Fruit fly (Drosophila melanogaster): ENCODE results near the gene CG7523.

The CG7523 gene

dm6 chr3R:17619726-17620282 is 50.9 kb downstream of the CG7523 start (continued):
- TF ChIP-seq fd96Cb (tag; optimal IDR thresholded peaks at IDR 0.05): no peak
- no peak for TF ChIP-seq fd64A (GFP tag; optimal IDR thresholded peaks at IDR 0.05)
- TF ChIP-seq ems (GFP tag; optimal IDR thresholded peaks at IDR 0.05): no peak
- no peak for TF ChIP-seq Sox102F (GFP tag; optimal IDR thresholded peaks at IDR 0.05)
- TF ChIP-seq zen2 (GFP tag; IDR thresholded peaks at IDR 0.05; ENCODE audit: partially characterized antibody): peak; percentile 56
- no peak for TF ChIP-seq CG32772 (GFP tag; IDR thresholded peaks at IDR 0.05)
- no peak for TF ChIP-seq CG4424 (GFP tag; optimal IDR thresholded peaks at IDR 0.05)
- no peak for TF ChIP-seq slbo (GFP tag; IDR thresholded peaks at IDR 0.05)
- TF ChIP-seq CG31441 (GFP tag; IDR thresholded peaks at IDR 0.05): no peak
- no peak for TF ChIP-seq CG4854 (GFP tag; optimal IDR thresholded peaks at IDR 0.05)
- TF ChIP-seq CG2129 (GFP tag; IDR thresholded peaks at IDR 0.05; ENCODE audit: partially characterized antibody): peak; percentile 22; the same call in 1 of the 2 replicates
- no peak for TF ChIP-seq CG13624 (GFP tag; optimal IDR thresholded peaks at IDR 0.05)
- no peak for TF ChIP-seq Sin3A (optimal IDR thresholded peaks at IDR 0.05)
- TF ChIP-seq CG15073 (GFP tag; optimal IDR thresholded peaks at IDR 0.05): no peak
- TF ChIP-seq Stat92E (GFP tag; optimal IDR thresholded peaks at IDR 0.05): peak in 1 of 3 experiments; percentile 57
- no peak for TF ChIP-seq ssp (GFP tag; IDR thresholded peaks at IDR 0.05)
- no peak for TF ChIP-seq CG10431 (GFP tag; optimal IDR thresholded peaks at IDR 0.05)
- TF ChIP-seq HLHmδ (GFP tag; optimal IDR thresholded peaks at IDR 0.05): no peak
- TF ChIP-seq Opbp (GFP tag; IDR thresholded peaks at IDR 0.05; ENCODE audit: partially characterized antibody): peak; percentile 91
- no peak for TF ChIP-seq tgo (GFP tag; IDR thresholded peaks at IDR 0.05)
- TF ChIP-seq CG11723 (GFP tag; optimal IDR thresholded peaks at IDR 0.05): no peak
- TF ChIP-seq slp2 (GFP tag; optimal IDR thresholded peaks at IDR 0.05): no peak
- TF ChIP-seq CG10979 (tag; optimal IDR thresholded peaks at IDR 0.05): peak; percentile 31
- no peak for TF ChIP-seq Awh (GFP tag; IDR thresholded peaks at IDR 0.05)
- no peak for TF ChIP-seq Camta (GFP tag; optimal IDR thresholded peaks at IDR 0.05)
- TF ChIP-seq Ets65A (GFP tag): no peak
- no peak for TF ChIP-seq CG6683 (GFP tag; optimal IDR thresholded peaks at IDR 0.05)
- no peak for TF ChIP-seq zen (tag; optimal IDR thresholded peaks at IDR 0.05)
- no peak for TF ChIP-seq BtbVII (GFP tag; optimal IDR thresholded peaks at IDR 0.05)
- TF ChIP-seq CG12219 (GFP tag; optimal IDR thresholded peaks at IDR 0.05): no peak
- TF ChIP-seq ranshi (GFP tag; IDR thresholded peaks at IDR 0.05): no peak
- TF ChIP-seq chinmo (GFP tag; IDR thresholded peaks at IDR 0.05; ENCODE audit: partially characterized antibody): peak; percentile 56; the same call in 1 of the 4 replicates
- peak; percentile 86 for TF ChIP-seq CG42726 (GFP tag; IDR thresholded peaks at IDR 0.05; ENCODE audit: partially characterized antibody)
- no peak for TF ChIP-seq klu (GFP tag; IDR thresholded peaks at IDR 0.05)
- no peak for TF ChIP-seq gsb (GFP tag; IDR thresholded peaks at IDR 0.05)
- TF ChIP-seq CG7372 (GFP tag; IDR thresholded peaks at IDR 0.05): no peak
- no peak for TF ChIP-seq CG6765 (GFP tag; optimal IDR thresholded peaks at IDR 0.05)
- TF ChIP-seq p53 (GFP tag; optimal IDR thresholded peaks at IDR 0.05): no peak
- TF ChIP-seq CG10274 (GFP tag; optimal IDR thresholded peaks at IDR 0.05): no peak
- no peak for TF ChIP-seq CG10959 (GFP tag; IDR thresholded peaks at IDR 0.05)
- no peak for TF ChIP-seq z (GFP tag; IDR thresholded peaks at IDR 0.05)
- no peak for TF ChIP-seq CG11560 (tag; IDR thresholded peaks at IDR 0.05)
- no peak for TF ChIP-seq CG13775 (GFP tag; optimal IDR thresholded peaks at IDR 0.05)
- no peak for TF ChIP-seq az2 (GFP tag; optimal IDR thresholded peaks at IDR 0.05)
- TF ChIP-seq D19B (GFP tag; optimal IDR thresholded peaks at IDR 0.05): no peak
- TF ChIP-seq pb (GFP tag; optimal IDR thresholded peaks at IDR 0.05): no peak
- no peak for TF ChIP-seq dysf (GFP tag; IDR thresholded peaks at IDR 0.05)
- TF ChIP-seq CG8765 (GFP tag; IDR thresholded peaks at IDR 0.05): no peak
- TF ChIP-seq esg (GFP tag; conservative IDR thresholded peaks at IDR 0.05): no peak
- TF ChIP-seq CG6272 (GFP tag; IDR thresholded peaks at IDR 0.05): no peak
- TF ChIP-seq BEAF-32 (GFP tag; optimal IDR thresholded peaks at IDR 0.05): no peak
- TF ChIP-seq CG2116 (GFP tag; optimal IDR thresholded peaks at IDR 0.05): no peak
